Fruit fly (Drosophila melanogaster) whole organism, embryonic: ENCODE results near the gene Rab26.

Experiments used
- Antp ChIP-seq: fragments of 200-800 bp; sonication (Bioruptor generic); optimal IDR thresholded peaks from 3 replicates; lab custom pipeline; 2016; ENCODE audit warnings: missing biosample characterization, missing genetic modification characterization
- B-H2 ChIP-seq: fragments of 200-800 bp; sonication (Bioruptor generic); optimal IDR thresholded peaks from 2 replicates; lab custom pipeline; 2018; ENCODE audit warnings: missing biosample characterization, mild to moderate bottlenecking, missing genetic modification characterization
- CG10979 ChIP-seq: fragments of 200-800 bp; sonication (Bioruptor generic); optimal IDR thresholded peaks from 2 replicates; lab custom pipeline; 2018; ENCODE audit warnings: missing biosample characterization, mild to moderate bottlenecking, missing genetic modification characterization, moderate library complexity
- CG11723 ChIP-seq: fragments of 200-800 bp; sonication (Bioruptor generic); optimal IDR thresholded peaks from 2 replicates; lab custom pipeline; 2017; ENCODE audit warnings: missing biosample characterization, mild to moderate bottlenecking, missing genetic modification characterization
- CG12769 ChIP-seq: fragments of 200-800 bp; sonication (Bioruptor generic); optimal IDR thresholded peaks from 2 replicates; lab custom pipeline; 2019; ENCODE audit warnings: missing biosample characterization, mild to moderate bottlenecking, missing genetic modification characterization, moderate library complexity
- CG14860 ChIP-seq: fragments of 200-800 bp; sonication (Bioruptor generic); IDR thresholded peaks from 3 replicates; pipeline ENCODE4 v1.3.6; 2022; ENCODE audit warnings: missing biosample characterization, missing genetic modification characterization; ENCODE audit not compliant: partially characterized antibody
- CG17612 ChIP-seq: fragments of 200-800 bp; sonication (Bioruptor generic); IDR thresholded peaks from 2 replicates; pipeline ENCODE4 v1.3.6; 2022; ENCODE audit warnings: missing biosample characterization, missing genetic modification characterization
- CG2120 ChIP-seq: fragments of 200-800 bp; sonication (Bioruptor generic); optimal IDR thresholded peaks from 3 replicates; lab custom pipeline; 2016; ENCODE audit warnings: missing biosample characterization, missing genetic modification characterization
- CG33213 ChIP-seq: fragments of 200-800 bp; sonication (Bioruptor generic); optimal IDR thresholded peaks from 3 replicates; lab custom pipeline; 2016; ENCODE audit warnings: missing biosample characterization, missing genetic modification characterization
- CG43689 ChIP-seq: fragments of 200-800 bp; sonication (Bioruptor generic); IDR thresholded peaks from 2 replicates; pipeline ENCODE4 v1.3.6; 2022; ENCODE audit warnings: missing biosample characterization, missing genetic modification characterization
- CG4820 ChIP-seq: fragments of 200-800 bp; sonication (Bioruptor generic); optimal IDR thresholded peaks from 3 replicates; lab custom pipeline; 2016; ENCODE audit warnings: missing biosample characterization, missing genetic modification characterization
- CG7556 ChIP-seq: fragments of 200-800 bp; sonication (Bioruptor generic); optimal IDR thresholded peaks from 2 replicates; lab custom pipeline; 2017; ENCODE audit warnings: missing biosample characterization, mild to moderate bottlenecking, missing genetic modification characterization
- CG7839 ChIP-seq: fragments of 200-800 bp; sonication (Bioruptor generic); optimal IDR thresholded peaks from 3 replicates; lab custom pipeline; 2018; ENCODE audit warnings: missing biosample characterization, mild to moderate bottlenecking, missing genetic modification characterization, moderate library complexity
- CG7963 ChIP-seq: fragments of 200-800 bp; sonication (Bioruptor generic); IDR thresholded peaks from 3 replicates; pipeline ENCODE4 v1.3.6; 2022; ENCODE audit warnings: missing biosample characterization, missing genetic modification characterization; ENCODE audit not compliant: partially characterized antibody
- CG8281 ChIP-seq: fragments of 200-800 bp; sonication (Bioruptor generic); optimal IDR thresholded peaks from 2 replicates; lab custom pipeline; 2018; ENCODE audit warnings: missing biosample characterization, mild to moderate bottlenecking, missing genetic modification characterization, moderate library complexity
- CG8359 ChIP-seq: fragments of 200-800 bp; sonication (Bioruptor generic); optimal IDR thresholded peaks from 2 replicates; lab custom pipeline; 2017; ENCODE audit warnings: missing biosample characterization, mild to moderate bottlenecking, missing genetic modification characterization, borderline replicate concordance
- CG9797 ChIP-seq: fragments of 200-800 bp; sonication (Bioruptor generic); optimal IDR thresholded peaks from 3 replicates; lab custom pipeline; 2018; ENCODE audit warnings: missing biosample characterization, mild to moderate bottlenecking, missing genetic modification characterization
- CG9932 ChIP-seq: fragments of 200-800 bp; sonication (Bioruptor generic); IDR thresholded peaks from 2 replicates; pipeline ENCODE4 v1.3.6; 2022; ENCODE audit warnings: missing biosample characterization, missing genetic modification characterization
- D19A ChIP-seq: fragments of 200-800 bp; optimal IDR thresholded peaks from 3 replicates; lab custom pipeline; 2019; ENCODE audit warnings: missing biosample characterization, mild to moderate bottlenecking, missing genetic modification characterization, moderate library complexity
- Dbx ChIP-seq: fragments of 200-800 bp; sonication (Bioruptor generic); IDR thresholded peaks from 3 replicates; pipeline ENCODE4 v1.3.6; 2022; ENCODE audit warnings: missing biosample characterization, missing genetic modification characterization
- HLH4C ChIP-seq: fragments of 200-800 bp; sonication (Bioruptor generic); IDR thresholded peaks from 3 replicates; pipeline ENCODE4 v1.3.6; 2022; ENCODE audit warnings: missing biosample characterization, missing genetic modification characterization; ENCODE audit not compliant: partially characterized antibody
- Hsf ChIP-seq: fragments of 200-800 bp; sonication (Bioruptor generic); optimal IDR thresholded peaks from 3 replicates; lab custom pipeline; 2016; ENCODE audit warnings: missing biosample characterization, missing genetic modification characterization
- Kr ChIP-seq: fragments of 200-800 bp; sonication (Bioruptor generic); optimal IDR thresholded peaks from 2 replicates; lab custom pipeline; 2017; ENCODE audit warnings: missing biosample characterization, mild to moderate bottlenecking, missing genetic modification characterization
- Mad ChIP-seq: fragments of 200-800 bp; sonication (Bioruptor generic); optimal IDR thresholded peaks from 2 replicates; lab custom pipeline; 2016; ENCODE audit warnings: missing biosample characterization, missing genetic modification characterization
- NfI ChIP-seq: fragments of 200-800 bp; sonication (Bioruptor generic); optimal IDR thresholded peaks from 3 replicates; lab custom pipeline; 2018; ENCODE audit warnings: missing biosample characterization, mild to moderate bottlenecking, missing genetic modification characterization, moderate library complexity
- Pdp1 ChIP-seq, 2 experiments: fragments of 200-800 bp; sonication (Bioruptor generic); optimal IDR thresholded peaks; 3 replicates each; lab custom pipeline; 2016; ENCODE audit warnings: missing biosample characterization in 2 of 2, missing genetic modification characterization in 2 of 2, mild to moderate bottlenecking in 1 of 2, moderate library complexity in 1 of 2
- Poxn ChIP-seq: fragments of 200-800 bp; sonication (Bioruptor generic); IDR thresholded peaks from 2 replicates; pipeline ENCODE4 v1.3.6; 2022; ENCODE audit warnings: missing biosample characterization, missing genetic modification characterization
- Side ChIP-seq: fragments of 200-800 bp; sonication (Bioruptor generic); optimal IDR thresholded peaks from 2 replicates; lab custom pipeline; 2016; ENCODE audit warnings: missing biosample characterization, missing genetic modification characterization
- Xrp1 ChIP-seq: fragments of 200-800 bp; sonication (Bioruptor generic); IDR thresholded peaks from 2 replicates; pipeline ENCODE4 v1.3.6; 2022; ENCODE audit warnings: missing biosample characterization, missing genetic modification characterization
- ac ChIP-seq: fragments of 200-800 bp; sonication (Bioruptor generic); optimal IDR thresholded peaks from 3 replicates; lab custom pipeline; 2017; ENCODE audit warnings: missing biosample characterization, mild to moderate bottlenecking, missing genetic modification characterization
- al ChIP-seq: fragments of 200-800 bp; sonication (Bioruptor generic); IDR thresholded peaks from 2 replicates; pipeline ENCODE4 v1.3.6; 2022; ENCODE audit warnings: missing biosample characterization, missing genetic modification characterization
- caup ChIP-seq: fragments of 200-800 bp; sonication (Bioruptor generic); optimal IDR thresholded peaks from 3 replicates; lab custom pipeline; 2017; ENCODE audit warnings: missing biosample characterization, mild to moderate bottlenecking, missing genetic modification characterization, moderate library complexity; ENCODE audit not compliant: severe bottlenecking
- ci ChIP-seq: fragments of 200-800 bp; sonication (Bioruptor generic); IDR thresholded peaks from 3 replicates; pipeline ENCODE4 v1.3.6; 2022; ENCODE audit warnings: missing biosample characterization, missing genetic modification characterization
- crp ChIP-seq, 2 experiments: fragments of 200-800 bp; sonication (Bioruptor generic); optimal IDR thresholded peaks; 2 replicates in 1 of 2; 3 replicates in 1 of 2; lab custom pipeline; 2017; ENCODE audit warnings: missing biosample characterization in 2 of 2, missing genetic modification characterization in 2 of 2, mild to moderate bottlenecking in 1 of 2, moderate library complexity in 1 of 2
- danr ChIP-seq: fragments of 200-800 bp; sonication (Bioruptor generic); IDR thresholded peaks from 2 replicates; pipeline ENCODE4 v1.3.6; 2022; ENCODE audit warnings: missing biosample characterization, missing genetic modification characterization
- dmrt99B ChIP-seq: fragments of 200-800 bp; sonication (Bioruptor generic); optimal IDR thresholded peaks from 2 replicates; lab custom pipeline; 2018; ENCODE audit warnings: missing biosample characterization, mild to moderate bottlenecking, missing genetic modification characterization, moderate library complexity
- dysf ChIP-seq: fragments of 200-800 bp; sonication (Bioruptor generic); IDR thresholded peaks from 3 replicates; pipeline ENCODE4 v1.3.6; 2022; ENCODE audit warnings: missing biosample characterization, missing genetic modification characterization
- esg ChIP-seq: fragments of 200-800 bp; sonication (Bioruptor generic); conservative IDR thresholded peaks from 2 replicates; pipeline ENCODE4 v1.3.6; 2022; ENCODE audit warnings: missing biosample characterization, missing genetic modification characterization
- gsb ChIP-seq: fragments of 200-800 bp; sonication (Bioruptor generic); IDR thresholded peaks from 2 replicates; pipeline ENCODE4 v1.3.6; 2022; ENCODE audit warnings: missing biosample characterization, missing genetic modification characterization
- luna ChIP-seq: fragments of 200-800 bp; sonication (Bioruptor generic); optimal IDR thresholded peaks from 2 replicates; lab custom pipeline; 2016; ENCODE audit warnings: missing biosample characterization, missing genetic modification characterization
- odd ChIP-seq: fragments of 200-800 bp; sonication (Bioruptor generic); optimal IDR thresholded peaks from 2 replicates; lab custom pipeline; 2017; ENCODE audit warnings: missing biosample characterization, mild to moderate bottlenecking, missing genetic modification characterization
- prd ChIP-seq, 3 experiments: fragments of >200 bp in 2 of 3; fragments of 200-800 bp in 1 of 3; sonication (Bioruptor generic) in 1 of 3; optimal IDR thresholded peaks in 2 of 3; IDR thresholded peaks in 1 of 3; 2 replicates in 2 of 3; 3 replicates in 1 of 3; pipeline versions ENCODE4 v1.3.6 to Lab custom; 2017 to 2022; ENCODE audit warnings: missing biosample characterization in 1 of 3, missing genetic modification characterization in 1 of 3
- psq ChIP-seq: fragments of 200-800 bp; sonication (Bioruptor generic); optimal IDR thresholded peaks from 2 replicates; lab custom pipeline; 2017; ENCODE audit warnings: missing biosample characterization, missing genetic modification characterization
- salm ChIP-seq: fragments of 200-800 bp; sonication (Bioruptor generic); optimal IDR thresholded peaks from 2 replicates; lab custom pipeline; 2018; ENCODE audit warnings: missing biosample characterization, mild to moderate bottlenecking, missing genetic modification characterization
- sc ChIP-seq, 3 experiments: fragments of >200 bp in 2 of 3; fragments of 200-800 bp in 1 of 3; sonication (Bioruptor generic) in 1 of 3; optimal IDR thresholded peaks; 2 replicates in 2 of 3; 3 replicates in 1 of 3; lab custom pipeline; 2017; ENCODE audit warnings: mild to moderate bottlenecking in 1 of 3, missing biosample characterization in 1 of 3, missing genetic modification characterization in 1 of 3, missing genetic modification reagents in 1 of 3
- sna ChIP-seq: fragments of 200-800 bp; sonication (Bioruptor generic); IDR thresholded peaks from 2 replicates; pipeline ENCODE4 v1.3.6; 2022; ENCODE audit warnings: missing biosample characterization, missing genetic modification characterization; ENCODE audit not compliant: partially characterized antibody
- sr ChIP-seq: fragments of 200-800 bp; sonication (Bioruptor generic); IDR thresholded peaks from 3 replicates; pipeline ENCODE4 v1.3.6; 2022; ENCODE audit warnings: missing biosample characterization, missing genetic modification characterization
- wor ChIP-seq: fragments of 200-800 bp; sonication (Bioruptor generic); IDR thresholded peaks from 2 replicates; pipeline ENCODE4 v1.3.6; 2022; ENCODE audit warnings: missing biosample characterization, missing genetic modification characterization

Gene Rab26

dm6 chr3L:21382158-21382610, 63.6 kb downstream of the Rab26 start, which contains the start of gene rgn:
rgn (plus strand) TSS chr3L:21382501.
- TF ChIP-seq Pdp1 (GFP tag; optimal IDR thresholded peaks at IDR 0.05; lab: Kevin White, UChicago): peak; percentile 58 to 87
- peak; percentile 91 for TF ChIP-seq caup (GFP tag; lab: Kevin White, UChicago)
- TF ChIP-seq Mad (GFP tag; lab: Kevin White, UChicago): no peak
- TF ChIP-seq CG8281: peak; percentile 50
- peak; percentile 54 for TF ChIP-seq CG4820
- TF ChIP-seq sc (optimal IDR thresholded peaks at IDR 0.05; lab: Kevin White, UChicago): no peak
- no peak for TF ChIP-seq sc (GFP tag; optimal IDR thresholded peaks at IDR 0.05; lab: Kevin White, UChicago)
- TF ChIP-seq HLH4C (GFP tag; lab: Robert Waterston, UW): no peak
- TF ChIP-seq gsb (GFP tag; lab: Robert Waterston, UW): peak; percentile 51; the same call in 1 of the 2 replicates
- TF ChIP-seq al (GFP tag; lab: Robert Waterston, UW): peak; percentile 79
- TF ChIP-seq sna (GFP tag; lab: Robert Waterston, UW): no peak
- TF ChIP-seq wor: no peak
- TF ChIP-seq odd (GFP tag; lab: Kevin White, UChicago): peak; percentile 69
- peak; percentile 84 for TF ChIP-seq dmrt99B (tag; lab: Kevin White, UChicago)
- peak; percentile 9 for TF ChIP-seq CG10979 (tag; lab: Kevin White, UChicago)
- peak; percentile 34; the same call in 1 of the 2 replicates for TF ChIP-seq CG43689
- 0 out of 3 replicates have a peak, but pooled peaks have one; percentile 12 for TF ChIP-seq CG14860 (GFP tag; lab: Robert Waterston, UW)
- peak; percentile 11 for TF ChIP-seq CG33213 (GFP tag; lab: Kevin White, UChicago)
- TF ChIP-seq prd (optimal IDR thresholded peaks at IDR 0.05; lab: Kevin White, UChicago): no peak
- peak; percentile 70 for TF ChIP-seq prd (GFP tag; IDR thresholded peaks at IDR 0.05; lab: Robert Waterston, UW)
- TF ChIP-seq D19A (tag; lab: Kevin White, UChicago): peak; percentile 58
- peak; percentile 86 for TF ChIP-seq CG7839 (tag; lab: Kevin White, UChicago)
- no peak for TF ChIP-seq CG7963
- TF ChIP-seq CG9932 (GFP tag; lab: Robert Waterston, UW): peak; percentile 77
- no peak for TF ChIP-seq CG8359 (GFP tag; lab: Kevin White, UChicago)
- peak; percentile 28 for TF ChIP-seq psq (GFP tag; lab: Kevin White, UChicago)
- no peak for TF ChIP-seq ac
- TF ChIP-seq CG7556 (GFP tag; lab: Kevin White, UChicago): peak; percentile 88
- peak; percentile 86 for TF ChIP-seq CG2120 (GFP tag; lab: Kevin White, UChicago)
- TF ChIP-seq CG9797 (GFP tag; lab: Kevin White, UChicago): no peak
- TF ChIP-seq dysf (GFP tag; lab: Robert Waterston, UW): peak; percentile 88
- peak; percentile 85 for TF ChIP-seq Dbx
- peak; percentile 52; the same call in 1 of the 2 replicates for TF ChIP-seq Poxn (GFP tag; lab: Robert Waterston, UW)
- peak in 1 of 2 experiments; percentile 3 for TF ChIP-seq crp (GFP tag; optimal IDR thresholded peaks at IDR 0.05; lab: Kevin White, UChicago)
- TF ChIP-seq CG17612: no peak
- TF ChIP-seq luna (GFP tag; lab: Kevin White, UChicago): peak; percentile 52
- TF ChIP-seq Kr (GFP tag; lab: Kevin White, UChicago): no peak
- TF ChIP-seq Hsf (GFP tag; lab: Kevin White, UChicago): peak; percentile 62
- TF ChIP-seq NfI: peak; percentile 79
- peak; percentile 53; the same call in 1 of the 2 replicates for TF ChIP-seq esg (GFP tag; lab: Robert Waterston, UW)
- peak; percentile 66 for TF ChIP-seq Xrp1 (GFP tag; lab: Robert Waterston, UW)
- peak; percentile 39 for TF ChIP-seq CG11723 (GFP tag; lab: Kevin White, UChicago)
- TF ChIP-seq salm (tag; lab: Kevin White, UChicago): no peak
- TF ChIP-seq ci: peak; percentile 76
- TF ChIP-seq Antp (GFP tag; lab: Kevin White, UChicago): peak; percentile 54
- peak; percentile 13 for TF ChIP-seq Side (GFP tag; lab: Kevin White, UChicago)
- TF ChIP-seq B-H2 (GFP tag; lab: Kevin White, UChicago): peak; percentile 19
- TF ChIP-seq sr (GFP tag; lab: Robert Waterston, UW): no peak; the same call in 2 of the 3 replicates
- TF ChIP-seq danr (GFP tag; lab: Robert Waterston, UW): peak; percentile 44; the same call in 1 of the 2 replicates
- peak; percentile 67 for TF ChIP-seq CG12769 (tag; lab: Kevin White, UChicago)
